Worm (Caenorhabditis elegans) whole organism, mixed stage, embryonic: Measurements from ENCODE around the gene C48A7.16.

Source experiments
- mab-5 ChIP-seq: fragments of 150-350 bp; optimal IDR thresholded peaks from 2 replicates; lab custom pipeline; 2014; ENCODE audit warnings: missing biosample characterization, missing genetic modification characterization
- nhr-28 ChIP-seq: fragments of 150-350 bp; optimal IDR thresholded peaks from 2 replicates; lab custom pipeline; 2014; ENCODE audit warnings: missing biosample characterization, missing genetic modification characterization

- TF ChIP-seq mab-5 (tag; lab: Kevin White, UChicago) (no peak), nhr-28 (no peak)
Observed at ce11 chrIV:7389719-7390118, 15.6 kb upstream of the C48A7.16 start.
